Worm (Caenorhabditis elegans) whole organism, L4/young adult: ENCODE measurements around the gene W02H5.19.
"Not testable (repeated sequence)": the region's sequence is repeated elsewhere in the genome, so short reads cannot be mapped to it uniquely, and the experiment has no call there.

ENCODE experiments used
- W03F9.2 ChIP-seq: fragments of 150-350 bp; optimal IDR thresholded peaks from 2 replicates; lab custom pipeline; 2014; ENCODE audit warnings: missing biosample characterization, missing genetic modification characterization
- dao-5 ChIP-seq: sonication (generic microtip); optimal IDR thresholded peaks from 2 replicates; lab custom pipeline; 2016; ENCODE audit warnings: missing genotype, missing genetic modification characterization, moderate library complexity, missing compliant biosample characterization
- him-1 ChIP-seq: sonication (generic microtip); optimal IDR thresholded peaks from 2 replicates; lab custom pipeline; 2016; ENCODE audit warnings: missing genotype, missing genetic modification reagents, missing genetic modification characterization, missing compliant biosample characterization

The W02H5.19 gene

ce11 chrV:2638545-2638944, at the start of gene W02H5.19:
TSS of gene W02H5.19 (plus strand) at chrV:2638890.
- TF ChIP-seq dao-5 (tag; lab: Kevin White, UChicago) (no peak), W03F9.2 (peak; percentile 82), him-1 (peak; percentile 28)

- TF ChIP-seq W03F9.2 (no peak), dao-5 (tag; lab: Kevin White, UChicago) (no peak), him-1 (no peak)
These were observed 48.9 kb upstream of the W02H5.19 start for ce11 chrV:2589834-2590233.

DNA sequence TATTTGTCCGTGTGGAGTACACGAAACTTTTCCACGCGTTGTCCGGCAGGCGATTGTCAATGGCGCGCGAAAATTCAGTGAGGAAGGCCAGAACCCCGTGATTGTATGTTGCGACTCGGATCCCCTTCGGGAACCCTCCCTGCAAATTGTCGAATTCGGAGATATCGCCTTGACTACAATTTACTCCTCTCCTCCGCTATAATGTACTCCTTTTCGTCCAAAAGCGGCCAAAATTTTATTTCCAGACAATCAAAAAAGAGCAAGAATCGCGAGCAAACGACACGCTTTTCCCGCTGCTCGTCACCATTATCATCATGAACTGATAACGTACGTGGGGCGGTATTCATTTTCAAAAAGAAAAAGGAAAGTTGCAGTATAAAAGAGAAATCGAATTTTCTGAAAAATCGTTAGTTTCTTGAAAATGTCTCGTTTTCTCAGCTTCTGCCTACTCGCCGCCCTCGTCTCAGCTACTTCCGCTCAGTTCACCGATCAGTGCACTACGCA, 46.5 kb upstream of the W02H5.19 start, which contains the start of gene irg-3:
Gene irg-3, plus strand, starts transcription at position 419 of the 504 bp plus-strand sequence.
- TF ChIP-seq W03F9.2 (no peak), him-1 (no peak), dao-5 (tag; lab: Kevin White, UChicago) (no peak)

DNA sequence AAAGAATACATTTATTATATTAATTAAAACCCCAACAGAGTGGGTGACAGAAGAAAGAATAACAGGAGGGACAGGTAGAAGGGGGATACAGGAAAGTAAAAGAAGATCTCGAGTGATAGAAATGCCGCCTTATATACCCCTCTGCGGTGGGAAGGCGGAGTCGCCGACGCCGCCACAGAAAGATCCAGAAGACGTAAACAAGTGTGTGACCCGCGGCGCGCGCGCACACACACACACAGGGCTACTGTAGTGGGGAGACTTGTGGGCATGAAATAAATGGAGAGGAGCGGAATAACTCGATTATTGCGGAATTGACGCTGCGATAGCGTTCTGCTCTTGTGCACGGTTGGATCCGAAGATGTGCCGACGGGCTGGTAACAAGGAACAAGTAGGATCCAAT, 43.0 kb upstream of the W02H5.19 start:
- TF ChIP-seq W03F9.2 (no peak), dao-5 (tag; lab: Kevin White, UChicago) (no peak), him-1 (no peak)

ce11 chrV:2598830-2599229, 39.9 kb upstream of the W02H5.19 start, which contains the start of gene F53E10.5:
TSS of gene F53E10.5 (minus strand) at chrV:2598930.
- not testable (repeated sequence) for TF ChIP-seq him-1; W03F9.2; dao-5 (tag; lab: Kevin White, UChicago)

- TF ChIP-seq dao-5 (tag; lab: Kevin White, UChicago) (no peak), W03F9.2 (peak; percentile 64), him-1 (peak; percentile 39)
These were observed 38.1 kb upstream of the W02H5.19 start for ce11 chrV:2600543-2600942.

ce11 chrV:2601817-2602216, 36.9 kb upstream of the W02H5.19 start:
- no peak for TF ChIP-seq W03F9.2
- no peak for TF ChIP-seq dao-5 (tag; lab: Kevin White, UChicago)
- TF ChIP-seq him-1: no peak

ce11 chrV:2603056-2603455, 35.6 kb upstream of the W02H5.19 start, which contains the start of gene F53E10.6:
TSS of gene F53E10.6 (minus strand) at chrV:2603063.
- TF ChIP-seq him-1 (no peak), W03F9.2 (no peak), dao-5 (tag; lab: Kevin White, UChicago) (no peak)

DNA sequence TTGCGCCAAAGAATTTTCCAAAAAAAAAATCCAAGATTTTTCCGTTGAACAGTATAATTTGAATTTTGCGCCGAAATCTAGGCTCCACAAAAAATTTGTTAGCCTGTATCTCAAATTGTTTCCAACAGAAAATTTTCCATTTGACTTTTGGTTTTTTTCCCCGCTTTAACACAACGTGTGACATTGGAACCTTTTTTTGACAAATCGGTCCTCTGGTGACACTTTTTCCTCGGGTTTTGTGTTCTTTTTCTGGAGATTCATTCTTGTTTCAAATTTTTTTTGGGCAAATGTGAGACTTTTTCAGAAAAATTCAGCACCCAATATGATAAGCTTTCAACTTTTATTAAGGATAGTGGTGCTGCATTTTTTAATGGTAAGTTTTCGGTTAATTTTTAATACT, 30.3 kb upstream of the W02H5.19 start, which contains the start of gene acr-17:
Gene acr-17, plus strand, starts transcription at position 301 of the 400 bp plus-strand sequence.
- TF ChIP-seq W03F9.2: no peak
- TF ChIP-seq him-1: no peak
- no peak for TF ChIP-seq dao-5 (tag; lab: Kevin White, UChicago)

DNA sequence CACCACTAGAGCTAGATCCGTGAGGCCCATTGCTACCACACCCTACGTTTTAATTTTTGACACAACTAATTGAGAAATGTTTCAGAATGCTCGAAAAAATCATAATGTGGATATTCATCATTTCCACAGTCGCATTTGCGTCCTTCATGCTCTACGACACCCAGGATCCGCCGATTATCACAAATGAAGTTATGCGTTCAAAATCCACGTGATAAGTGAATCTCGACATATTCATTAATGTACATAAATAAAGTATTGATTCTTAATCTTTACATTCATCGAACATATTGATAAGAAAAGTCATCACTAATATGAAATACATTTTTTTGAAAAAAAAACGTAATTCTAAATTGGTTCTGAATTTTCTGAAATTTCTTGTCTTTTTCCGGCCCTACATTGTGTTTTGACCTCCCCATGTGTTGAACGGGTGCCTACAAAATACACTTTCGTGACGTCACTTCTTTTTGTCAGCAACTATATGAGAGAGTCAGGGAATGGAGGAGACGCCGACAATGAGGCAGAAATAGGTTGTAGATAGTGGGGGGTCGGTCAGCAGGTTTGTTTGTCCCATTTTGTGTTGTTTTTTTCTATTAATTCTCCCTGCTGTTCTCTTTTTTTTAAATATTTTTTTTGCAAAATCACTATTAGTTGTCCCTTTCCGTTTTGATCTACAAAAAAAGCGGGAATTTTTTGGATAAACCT, 23.6 kb upstream of the W02H5.19 start, which contains the start of gene F53E10.1:
Gene F53E10.1, plus strand, starts transcription at position 325 of the 702 bp plus-strand sequence.
- TF ChIP-seq W03F9.2 (peak; percentile 20), dao-5 (tag; lab: Kevin White, UChicago) (no peak), him-1 (no peak)

ce11 chrV:2617499-2617898, 21.2 kb upstream of the W02H5.19 start:
- TF ChIP-seq him-1 (no peak), dao-5 (tag; lab: Kevin White, UChicago) (no peak), W03F9.2 (no peak)

DNA sequence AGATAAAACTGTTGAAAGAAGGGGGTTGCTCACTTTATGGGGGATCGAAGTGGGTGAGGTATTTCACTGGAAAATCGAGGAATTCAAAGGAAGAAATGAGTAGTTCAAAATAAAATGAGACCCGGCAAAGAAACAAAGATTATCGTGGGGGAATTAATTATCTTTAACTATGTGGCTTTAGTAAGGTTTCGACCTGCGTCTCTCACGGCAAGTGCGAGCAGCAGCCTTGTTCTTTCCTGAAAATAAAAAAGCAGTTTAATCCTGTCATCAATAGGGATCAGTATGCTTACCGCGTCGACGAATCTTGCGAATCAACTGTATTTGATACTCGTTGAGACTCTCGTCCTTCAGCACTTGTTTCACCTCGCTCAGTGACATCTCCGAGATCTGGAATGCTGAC, 16.8 kb upstream of the W02H5.19 start, which contains the start of gene srh-271:
Gene srh-271, minus strand, starts transcription at position 101 of the 400 bp plus-strand sequence.
- TF ChIP-seq him-1 (no peak), dao-5 (tag; lab: Kevin White, UChicago) (no peak), W03F9.2 (no peak)

DNA sequence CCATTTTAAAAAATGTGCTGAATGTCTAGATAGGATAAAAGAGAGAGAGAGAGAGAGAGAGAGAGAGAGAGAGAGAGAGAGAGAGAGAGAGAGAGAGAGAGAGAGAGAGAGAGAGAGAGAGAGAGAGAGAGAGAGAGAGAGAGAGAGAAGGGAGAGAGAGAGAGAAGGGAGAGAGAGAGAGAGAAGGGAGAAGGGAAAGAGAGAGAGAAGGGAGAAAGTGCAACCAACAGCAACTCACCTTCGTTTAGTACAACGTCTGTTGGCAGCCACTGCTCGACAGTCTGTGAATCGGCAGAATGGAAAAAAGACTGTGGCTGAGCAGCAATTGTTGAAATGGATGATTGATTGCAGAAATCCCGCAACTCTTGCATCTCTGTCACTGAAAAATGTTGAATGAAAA, 14.9 kb upstream of the W02H5.19 start:
- no peak for TF ChIP-seq him-1
- no peak for TF ChIP-seq dao-5 (tag; lab: Kevin White, UChicago)
- no peak for TF ChIP-seq W03F9.2

DNA sequence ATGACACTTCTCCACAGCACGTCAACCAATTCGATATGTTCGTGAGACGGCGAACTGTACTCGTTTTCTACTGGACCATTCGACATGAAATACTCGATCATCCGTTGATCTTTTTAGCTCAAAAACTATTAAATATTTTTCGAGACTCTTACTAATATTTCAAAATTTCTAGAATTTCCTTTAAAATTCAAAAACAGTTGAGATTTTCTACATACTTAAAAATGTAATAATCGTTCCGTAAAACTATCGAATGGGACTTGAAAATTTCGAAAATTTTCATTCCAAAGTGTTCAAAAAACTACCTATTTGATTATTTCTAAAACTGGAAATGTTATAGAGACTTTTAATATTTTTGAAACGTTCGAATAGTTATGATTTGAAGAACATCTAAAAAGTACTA, 13.3 kb upstream of the W02H5.19 start, which contains the start of gene sknr-1:
Gene sknr-1, minus strand, starts transcription at position 101 of the 400 bp plus-strand sequence.
- TF ChIP-seq dao-5 (tag; lab: Kevin White, UChicago); him-1; W03F9.2: not testable (repeated sequence)

- TF ChIP-seq dao-5 (tag; lab: Kevin White, UChicago): no peak
- no peak for TF ChIP-seq W03F9.2
- TF ChIP-seq him-1: no peak
These were observed 345 bp downstream of the W02H5.19 start, which contains the start of gene W02H5.2 for ce11 chrV:2639035-2639434. TSS of gene W02H5.2 (plus strand) at chrV:2639335.
